Fruit fly (Drosophila melanogaster): ENCODE measurements around the gene CG14671.

- TF ChIP-seq CG8478 (optimal IDR thresholded peaks at IDR 0.05) (no peak), CTCF (optimal IDR thresholded peaks at IDR 0.05) (peak in 1 of 2 experiments; percentile 9)
Observed at dm6 chr3R:5564775-5565190, at the start of gene CG14671, which contains the start of gene CG12746.
